Worm (Caenorhabditis elegans) whole organism, early embryonic: Measurements from ENCODE around the gene sri-62.

Experiments used
- B0310.2 ChIP-seq: sonication (generic microtip); optimal IDR thresholded peaks from 2 replicates; lab custom pipeline; 2016; ENCODE audit warnings: mild to moderate bottlenecking, missing genetic modification characterization, missing compliant biosample characterization
- F13C5.2 ChIP-seq: sonication (generic microtip); optimal IDR thresholded peaks from 2 replicates; lab custom pipeline; 2017; ENCODE audit warnings: mild to moderate bottlenecking, missing genetic modification characterization, inconsistent platforms, missing compliant biosample characterization
- aly-1 ChIP-seq: sonication (generic microtip); optimal IDR thresholded peaks from 2 replicates; lab custom pipeline; 2016; ENCODE audit warnings: missing genetic modification characterization, missing compliant biosample characterization
- ama-1 ChIP-seq: fragments of 150-350 bp; optimal IDR thresholded peaks from 2 replicates; lab custom pipeline; 2014
- ceh-13 ChIP-seq: fragments of 200-800 bp; sonication (Bioruptor generic); optimal IDR thresholded peaks from 2 replicates; lab custom pipeline; 2018; ENCODE audit warnings: mild to moderate bottlenecking, missing genetic modification characterization, missing compliant biosample characterization
- ceh-36 ChIP-seq: sonication (generic microtip); optimal IDR thresholded peaks from 2 replicates; lab custom pipeline; 2016; ENCODE audit warnings: missing genetic modification characterization, inconsistent platforms, missing compliant biosample characterization
- ets-7 ChIP-seq: sonication (generic microtip); optimal IDR thresholded peaks from 2 replicates; lab custom pipeline; 2016; ENCODE audit warnings: missing genotype, missing genetic modification characterization, missing compliant biosample characterization
- flt-1 ChIP-seq: fragments of 200-800 bp; sonication (Bioruptor generic); IDR thresholded peaks from 2 replicates; pipeline ENCODE4 v1.3.6; 2022; ENCODE audit warnings: missing genetic modification characterization, missing compliant biosample characterization
- hmbx-1 ChIP-seq: sonication (generic microtip); optimal IDR thresholded peaks from 2 replicates; lab custom pipeline; 2016; ENCODE audit warnings: mild to moderate bottlenecking, missing genetic modification characterization, missing compliant biosample characterization
- hmg-4 ChIP-seq: fragments of 200-800 bp; sonication (Bioruptor generic); optimal IDR thresholded peaks from 2 replicates; lab custom pipeline; 2018; ENCODE audit warnings: mild to moderate bottlenecking, missing genetic modification characterization, missing compliant biosample characterization
- hnd-1 ChIP-seq: sonication (generic microtip); optimal IDR thresholded peaks from 2 replicates; lab custom pipeline; 2016; ENCODE audit warnings: missing genetic modification characterization, missing compliant biosample characterization
- pes-1 ChIP-seq: fragments of 200-800 bp; sonication (Bioruptor generic); IDR thresholded peaks from 2 replicates; pipeline ENCODE4 v1.3.6; 2022; ENCODE audit warnings: missing genetic modification reagents, missing genetic modification characterization, missing compliant biosample characterization
- scrt-1 ChIP-seq: fragments of 200-800 bp; sonication (Bioruptor generic); IDR thresholded peaks from 2 replicates; pipeline ENCODE4 v1.3.6; 2022; ENCODE audit warnings: missing genetic modification characterization, missing compliant biosample characterization
- sea-1 ChIP-seq: fragments of 200-800 bp; sonication (Bioruptor generic); conservative IDR thresholded peaks from 2 replicates; pipeline ENCODE4 v1.3.6; 2022; ENCODE audit warnings: missing genetic modification characterization, missing compliant biosample characterization
- tbx-11 ChIP-seq: fragments of 200-800 bp; sonication (Bioruptor generic); IDR thresholded peaks from 2 replicates; pipeline ENCODE4 v1.3.6; 2022; ENCODE audit warnings: missing genetic modification characterization, missing compliant biosample characterization
- tbx-37 ChIP-seq: fragments of 200-800 bp; sonication (Bioruptor generic); conservative IDR thresholded peaks from 2 replicates; pipeline ENCODE4 v1.3.6; 2022; ENCODE audit warnings: missing genetic modification reagents, missing genetic modification characterization, missing compliant biosample characterization
- tra-4 ChIP-seq: sonication (generic microtip); optimal IDR thresholded peaks from 2 replicates; lab custom pipeline; 2017; ENCODE audit warnings: missing genetic modification characterization, missing compliant biosample characterization

Gene sri-62

DNA sequence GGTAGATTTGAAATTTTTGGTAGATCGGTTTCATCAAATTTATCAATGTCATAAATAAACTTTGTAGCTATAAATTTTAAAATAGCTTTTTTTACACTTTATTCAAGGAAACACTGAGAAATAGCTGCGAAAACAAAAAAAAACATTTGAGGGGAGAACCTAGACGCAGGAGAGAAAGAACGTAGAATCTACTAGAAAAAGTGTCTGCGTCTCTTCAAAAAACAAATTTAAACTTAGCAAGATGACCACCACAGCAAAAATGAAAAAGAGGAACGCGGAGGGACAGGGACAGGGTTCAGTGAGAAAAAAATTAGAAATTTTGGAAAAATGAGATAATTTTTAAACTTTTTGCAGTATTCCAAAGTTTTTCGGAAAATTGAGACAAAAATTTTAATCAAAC is 49.3 kb downstream of the sri-62 start:
- TF ChIP-seq hnd-1 (tag; lab: Kevin White, UChicago) (no peak), ets-7 (tag; lab: Kevin White, UChicago) (no peak), tra-4 (no peak), tbx-11 (GFP tag; lab: Robert Waterston, UW) (no peak), F13C5.2 (tag; lab: Kevin White, UChicago) (no peak), hmg-4 (no peak), flt-1 (GFP tag; lab: Robert Waterston, UW) (no peak), aly-1 (no peak), pes-1 (GFP tag; lab: Robert Waterston, UW) (no peak), ceh-36 (tag; lab: Kevin White, UChicago) (no peak), hmbx-1 (tag; lab: Kevin White, UChicago) (no peak), scrt-1 (no peak), ceh-13 (GFP tag; lab: Kevin White, UChicago) (no peak), B0310.2 (tag; lab: Kevin White, UChicago) (no peak), tbx-37 (no peak), sea-1 (GFP tag; lab: Robert Waterston, UW) (no peak), ama-1 (lab: Kevin White, UChicago) (no peak)
